Fruit fly (Drosophila melanogaster) whole organism, adult: Measurements from ENCODE around the gene Lcp65Ad.

Experiments
- Clk ChIP-seq: fragments of 200-800 bp; sonication (Bioruptor generic); optimal IDR thresholded peaks from 2 replicates; lab custom pipeline; 2017; ENCODE audit warnings: missing biosample characterization, missing genetic modification characterization
- Mnt ChIP-seq: fragments of 200-800 bp; sonication (Bioruptor generic); optimal IDR thresholded peaks from 2 replicates; lab custom pipeline; 2016; ENCODE audit warnings: missing biosample characterization, mild to moderate bottlenecking, missing genetic modification characterization
- cnc ChIP-seq, 2 experiments: fragments of >200 bp; optimal IDR thresholded peaks; 2 replicates each; lab custom pipeline; 2017
- kay ChIP-seq: fragments of 200-800 bp; sonication (Bioruptor generic); peaks from one replicate; lab custom pipeline; 2016; ENCODE audit warnings: missing biosample characterization, missing genetic modification characterization, borderline replicate concordance
- ovo ChIP-seq: fragments of 200-800 bp; sonication (Bioruptor generic); optimal IDR thresholded peaks from 2 replicates; lab custom pipeline; 2016; ENCODE audit warnings: missing biosample characterization, missing genetic modification characterization

DNA sequence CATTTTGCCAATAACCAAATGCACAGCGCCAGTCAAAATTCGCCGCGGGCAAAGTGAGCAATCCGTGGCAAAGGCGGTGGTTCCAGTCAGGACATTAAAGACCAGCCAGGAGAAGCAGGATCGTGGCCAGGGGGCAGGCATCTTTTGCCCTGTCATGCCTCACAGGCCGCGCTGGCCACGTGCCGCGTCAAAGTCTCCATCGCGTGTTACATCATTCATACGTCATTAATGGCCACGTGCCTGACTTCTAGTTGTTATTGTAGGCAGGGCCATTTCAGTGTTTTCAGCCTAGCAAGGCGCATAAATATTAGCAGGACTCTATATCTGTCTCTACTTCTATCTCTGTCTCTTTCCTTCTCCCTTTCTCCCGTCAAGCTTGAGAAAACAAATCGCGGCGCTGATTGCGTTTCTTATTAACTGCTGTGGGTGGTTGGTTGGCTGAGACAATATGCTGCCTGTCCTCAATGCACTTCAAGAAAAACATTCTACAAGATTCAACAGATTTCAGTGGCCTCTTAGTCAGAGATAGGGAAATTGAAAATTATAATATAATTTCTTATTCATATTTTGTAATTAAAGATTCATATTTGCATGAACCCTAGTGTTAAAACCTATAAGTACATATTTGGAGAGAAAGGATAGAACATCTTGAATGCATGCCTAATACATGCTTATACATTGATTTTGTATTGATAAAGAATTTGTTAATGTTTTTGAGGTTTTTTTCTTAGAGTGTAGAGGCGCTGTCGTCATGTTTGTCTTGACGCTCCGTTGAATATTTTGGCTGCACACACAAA, 34.7 kb upstream of the Lcp65Ad start:
- TF ChIP-seq Clk (GFP tag; lab: Kevin White, UChicago) (no peak), Mnt (GFP tag; lab: Kevin White, UChicago) (no peak), kay (GFP tag; lab: Kevin White, UChicago) (no peak), cnc (optimal IDR thresholded peaks at IDR 0.05; lab: Kevin White, UChicago) (no peak), ovo (GFP tag; lab: Kevin White, UChicago) (no peak)
